Fruit fly (Drosophila melanogaster) whole organism, pupa: ENCODE measurements around the gene spn-F.

Source experiments
- CG10348 ChIP-seq: fragments of 200-800 bp; sonication (Bioruptor generic); IDR thresholded peaks from 2 replicates; pipeline ENCODE4 v1.3.6; 2022; ENCODE audit warnings: missing biosample characterization, missing genetic modification characterization
- CG12605 ChIP-seq: fragments of 200-800 bp; sonication (Bioruptor generic); IDR thresholded peaks from 2 replicates; pipeline ENCODE4 v1.3.6; 2022; ENCODE audit warnings: missing biosample characterization, missing genetic modification characterization
- CG13204 ChIP-seq: fragments of 200-800 bp; sonication (Bioruptor generic); optimal IDR thresholded peaks from 2 replicates; lab custom pipeline; 2018; ENCODE audit warnings: missing biosample characterization, mild to moderate bottlenecking, missing genetic modification characterization, moderate library complexity
- CG17806 ChIP-seq: fragments of 200-800 bp; sonication (Bioruptor generic); optimal IDR thresholded peaks from 2 replicates; lab custom pipeline; 2018; ENCODE audit warnings: missing biosample characterization, mild to moderate bottlenecking, missing genetic modification characterization, moderate library complexity
- CG34367 ChIP-seq: fragments of 200-800 bp; sonication (Bioruptor generic); optimal IDR thresholded peaks from 2 replicates; lab custom pipeline; 2018; ENCODE audit warnings: missing biosample characterization, mild to moderate bottlenecking, missing genetic modification characterization
- CG9948 ChIP-seq: fragments of 200-800 bp; sonication (Bioruptor generic); optimal IDR thresholded peaks from 2 replicates; lab custom pipeline; 2018; ENCODE audit warnings: missing biosample characterization, mild to moderate bottlenecking, missing genetic modification characterization, moderate library complexity
- EcR ChIP-seq: fragments of 200-800 bp; sonication (Bioruptor generic); optimal IDR thresholded peaks from 3 replicates; lab custom pipeline; 2019; ENCODE audit warnings: missing biosample characterization, missing genetic modification characterization, mild to moderate bottlenecking, moderate library complexity, missing genetic modification reagents
- gl ChIP-seq: fragments of 200-800 bp; sonication (Bioruptor generic); optimal IDR thresholded peaks from 2 replicates; lab custom pipeline; 2018; ENCODE audit warnings: missing biosample characterization, mild to moderate bottlenecking, missing genetic modification characterization

dm6 chr3R:31222890-31223569 lies 31.9 kb upstream of the spn-F start:
- TF ChIP-seq EcR (GFP tag; lab: Kevin White, UChicago): no peak
- TF ChIP-seq CG9948 (tag; lab: Kevin White, UChicago): no peak
- TF ChIP-seq CG17806: no peak
- TF ChIP-seq CG13204 (GFP tag; lab: Kevin White, UChicago): no peak
- no peak for TF ChIP-seq gl (tag; lab: Kevin White, UChicago)
- TF ChIP-seq CG34367: no peak
- no peak for TF ChIP-seq CG10348 (GFP tag; lab: Robert Waterston, UW)
- TF ChIP-seq CG12605 (GFP tag; lab: Robert Waterston, UW): no peak
